Fruit fly (Drosophila melanogaster): Measurements from ENCODE around the gene CG11722.

DNA sequence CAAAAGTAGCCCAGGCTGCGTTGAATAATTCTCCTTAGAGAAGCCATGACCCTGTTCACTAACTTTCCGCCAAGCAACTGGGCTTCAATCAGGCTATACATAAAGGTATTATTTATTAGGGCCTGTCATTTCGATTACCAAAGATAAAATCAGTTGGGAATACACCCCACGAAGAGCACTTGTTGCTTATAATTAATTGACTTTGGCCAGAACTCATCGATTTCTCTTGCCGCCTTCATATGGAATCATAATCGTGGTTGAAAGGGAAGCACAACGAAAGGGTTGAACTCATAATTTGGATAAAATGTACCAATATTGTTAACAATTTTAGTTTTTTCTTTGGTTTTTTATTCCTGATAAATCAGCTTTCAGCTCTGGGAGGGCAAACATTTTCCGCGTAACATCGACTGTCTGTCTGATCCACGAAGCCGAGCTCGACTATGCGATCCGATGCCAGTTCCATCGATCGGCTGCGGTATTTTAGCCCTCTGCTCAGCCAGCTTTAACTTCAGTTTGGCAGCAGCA is 48.6 kb downstream of the CG11722 start, which contains the start of the genes Gr85a and Spn85F:
- no peak for TF ChIP-seq fd96Ca (GFP tag; IDR thresholded peaks at IDR 0.05)
- TF ChIP-seq CG4496 (GFP tag; IDR thresholded peaks at IDR 0.05), result no peak
- no peak for TF ChIP-seq CG9948 (tag; optimal IDR thresholded peaks at IDR 0.05)
- no peak for TF ChIP-seq CG34367 (tag; optimal IDR thresholded peaks at IDR 0.05)
- no peak for TF ChIP-seq rn (GFP tag; IDR thresholded peaks at IDR 0.05)
- no peak for TF ChIP-seq EcR (GFP tag; optimal IDR thresholded peaks at IDR 0.05)
- no peak for TF ChIP-seq CG12605 (GFP tag; IDR thresholded peaks at IDR 0.05)
- TF ChIP-seq CG13204 (GFP tag; optimal IDR thresholded peaks at IDR 0.05), result no peak
- no peak for TF ChIP-seq CG17806 (tag; optimal IDR thresholded peaks at IDR 0.05)
- no peak for TF ChIP-seq D1 (tag; optimal IDR thresholded peaks at IDR 0.05)
- TF ChIP-seq Pif1A (GFP tag; optimal IDR thresholded peaks at IDR 0.05), result no peak
- no peak for TF ChIP-seq CG8159 (tag; optimal IDR thresholded peaks at IDR 0.05)
- no peak for TF ChIP-seq CG8301 (tag; optimal IDR thresholded peaks at IDR 0.05)
